In the genomic region with DNA sequence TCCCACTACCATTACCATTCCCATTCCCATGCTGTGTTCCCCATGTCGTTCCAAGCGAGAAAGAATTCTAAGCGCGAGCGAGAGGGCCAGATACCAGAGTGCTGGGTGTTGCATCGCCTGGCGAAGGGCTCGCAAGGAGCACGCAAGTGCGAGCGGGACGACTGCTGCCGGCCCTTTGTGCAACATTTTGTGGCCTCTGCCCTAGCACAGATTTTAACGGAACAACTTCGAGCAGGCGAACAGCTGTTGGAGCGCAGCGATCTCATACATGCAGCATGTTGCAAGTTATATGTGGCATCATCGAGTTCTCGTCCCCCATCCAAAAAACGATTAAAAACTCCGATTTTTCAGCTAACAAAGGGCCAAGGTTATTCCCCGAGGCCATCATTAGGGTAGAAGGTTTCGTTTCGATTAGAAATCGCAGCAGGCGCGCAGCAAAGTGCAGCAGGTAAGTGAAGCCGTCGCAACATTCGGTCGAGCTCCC, we compare ENCODE assay signal across 1 fruit fly cellular context.
TF ChIP-seq lines count a peak whose summit lies in the region.

No protein-coding gene starts in this region.

TF ChIP-seq in whole organism, embryonic, 481 proteins besides CTCF, POLR2A, EP300 and RAD21 (continued from another document):
- TF ChIP-seq CG8359 (GFP tag; optimal IDR thresholded peaks at IDR 0.05; lab: Kevin White, UChicago; ENCODE audit: borderline replicate concordance) (no peak), ato (GFP tag; IDR thresholded peaks at IDR 0.05; lab: Robert Waterston, UW; ENCODE audit: partially characterized antibody) (0 out of 2 replicates have a peak, but pooled peaks have one; percentile 26), sens (GFP tag; lab: Kevin White, UChicago) (peak; percentile 61), inv (GFP tag; IDR thresholded peaks at IDR 0.05; lab: Robert Waterston, UW; ENCODE audit: partially characterized antibody) (peak; percentile 34; the same call in 1 of the 2 replicates), dimm (GFP tag; IDR thresholded peaks at IDR 0.05; lab: Robert Waterston, UW) (no peak), CG6791 (GFP tag; IDR thresholded peaks at IDR 0.05; lab: Robert Waterston, UW; ENCODE audit: partially characterized antibody) (peak; percentile 73), Med (GFP tag; lab: Kevin White, UChicago) (peak; percentile 37), lola (GFP tag; optimal IDR thresholded peaks at IDR 0.05; lab: Kevin White, UChicago) (no peak), Xbp1 (GFP tag; optimal IDR thresholded peaks at IDR 0.05; lab: Kevin White, UChicago) (no peak), Hr78 (GFP tag; optimal IDR thresholded peaks at IDR 0.05; lab: Kevin White, UChicago) (peak in 1 of 2 experiments; percentile 93), CG34422 (GFP tag; IDR thresholded peaks at IDR 0.05; lab: Robert Waterston, UW) (no peak), CG11696 (GFP tag; IDR thresholded peaks at IDR 0.05; lab: Robert Waterston, UW) (no peak), CG31224 (GFP tag; IDR thresholded peaks at IDR 0.05; lab: Robert Waterston, UW) (peak; percentile 97), nerfin-1 (tag; optimal IDR thresholded peaks at IDR 0.05; lab: Kevin White, UChicago) (peak; percentile 78), sd (tag; optimal IDR thresholded peaks at IDR 0.05; lab: Kevin White, UChicago) (peak; percentile 27), CG1832 (GFP tag; optimal IDR thresholded peaks at IDR 0.05; lab: Kevin White, UChicago) (peak; percentile 95), Dref (GFP tag; IDR thresholded peaks at IDR 0.05; lab: Robert Waterston, UW) (0 out of 2 replicates have a peak, but pooled peaks have one; percentile 23), CG10321 (GFP tag; IDR thresholded peaks at IDR 0.05; lab: Robert Waterston, UW) (peak; percentile 94), CG8478 (optimal IDR thresholded peaks at IDR 0.05; lab: Kevin White, UChicago) (peak; percentile 90), pfk (GFP tag; optimal IDR thresholded peaks at IDR 0.05; lab: Kevin White, UChicago) (peak; percentile 95), nerfin-2 (GFP tag; IDR thresholded peaks at IDR 0.05; lab: Robert Waterston, UW; ENCODE audit: partially characterized antibody) (peak; percentile 44; the same call in 1 of the 2 replicates), CG12769 (tag; optimal IDR thresholded peaks at IDR 0.05; lab: Kevin White, UChicago) (peak; percentile 39), tgo (GFP tag; IDR thresholded peaks at IDR 0.05; lab: Robert Waterston, UW) (no peak), Nf-YC (tag; optimal IDR thresholded peaks at IDR 0.05; lab: Kevin White, UChicago) (peak; percentile 10), Bgb (GFP tag; IDR thresholded peaks at IDR 0.05; lab: Robert Waterston, UW; ENCODE audit: partially characterized antibody) (0 out of 2 replicates have a peak, but pooled peaks have one; percentile 18), NFAT (GFP tag; IDR thresholded peaks at IDR 0.05; lab: Robert Waterston, UW) (peak; percentile 21; the same call in 1 of the 2 replicates), pros (GFP tag; optimal IDR thresholded peaks at IDR 0.05; lab: Kevin White, UChicago) (peak; percentile 84), stwl (tag; optimal IDR thresholded peaks at IDR 0.05; lab: Kevin White, UChicago) (peak; percentile 3), Stat92E (GFP tag; optimal IDR thresholded peaks at IDR 0.05; lab: Kevin White, UChicago) (peak in 1 of 3 experiments; percentile 46), cas (GFP tag; IDR thresholded peaks at IDR 0.05; lab: Robert Waterston, UW) (no peak), abd-A (tag; optimal IDR thresholded peaks at IDR 0.05; lab: Kevin White, UChicago) (peak; percentile 97), E2f2 (GFP tag; IDR thresholded peaks at IDR 0.05; lab: Robert Waterston, UW) (no peak), CG11504 (tag; optimal IDR thresholded peaks at IDR 0.05; lab: Kevin White, UChicago) (peak; percentile 99), fd64A (GFP tag; optimal IDR thresholded peaks at IDR 0.05; lab: Kevin White, UChicago) (no peak), chn (GFP tag; optimal IDR thresholded peaks at IDR 0.05; lab: Kevin White, UChicago) (peak; percentile 37), zen2 (GFP tag; IDR thresholded peaks at IDR 0.05; lab: Robert Waterston, UW; ENCODE audit: partially characterized antibody) (peak; percentile 27; the same call in 1 of the 3 replicates), CG9215 (GFP tag; IDR thresholded peaks at IDR 0.05; lab: Robert Waterston, UW) (no peak), insv (GFP tag; optimal IDR thresholded peaks at IDR 0.05; lab: Kevin White, UChicago) (peak in 1 of 2 experiments; percentile 64), CG16813 (GFP tag; IDR thresholded peaks at IDR 0.05; lab: Robert Waterston, UW; ENCODE audit: partially characterized antibody) (peak; percentile 38; the same call in 1 of the 3 replicates), CG3838 (GFP tag; optimal IDR thresholded peaks at IDR 0.05; lab: Kevin White, UChicago) (peak; percentile 92), dmrt11E (tag; optimal IDR thresholded peaks at IDR 0.05; lab: Kevin White, UChicago) (no peak), br (optimal IDR thresholded peaks at IDR 0.05; lab: Kevin White, UChicago) (no peak), CG17328 (GFP tag; IDR thresholded peaks at IDR 0.05; lab: Robert Waterston, UW) (no peak), Deaf1 (tag; optimal IDR thresholded peaks at IDR 0.05; lab: Kevin White, UChicago) (peak; percentile 33), CG2199 (GFP tag; IDR thresholded peaks at IDR 0.05; lab: Robert Waterston, UW) (peak; percentile 84; the same call in 1 of the 3 replicates), CG31365 (tag; optimal IDR thresholded peaks at IDR 0.05; lab: Kevin White, UChicago) (no peak), tll (GFP tag; optimal IDR thresholded peaks at IDR 0.05; lab: Kevin White, UChicago) (peak in 1 of 2 experiments; percentile 22), D (optimal IDR thresholded peaks at IDR 0.05; lab: Kevin White, UChicago) (peak; percentile 93), D (GFP tag; optimal IDR thresholded peaks at IDR 0.05; lab: Kevin White, UChicago) (no peak), ci (GFP tag; IDR thresholded peaks at IDR 0.05; lab: Robert Waterston, UW) (no peak), bcd (GFP tag; optimal IDR thresholded peaks at IDR 0.05; lab: Kevin White, UChicago) (no peak), CG43689 (GFP tag; IDR thresholded peaks at IDR 0.05; lab: Robert Waterston, UW) (no peak), CG2129 (GFP tag; IDR thresholded peaks at IDR 0.05; lab: Robert Waterston, UW; ENCODE audit: partially characterized antibody) (no peak), CG7963 (GFP tag; IDR thresholded peaks at IDR 0.05; lab: Robert Waterston, UW; ENCODE audit: partially characterized antibody) (0 out of 3 replicates have a peak, but pooled peaks have one; percentile 9), sna (GFP tag; IDR thresholded peaks at IDR 0.05; lab: Robert Waterston, UW; ENCODE audit: partially characterized antibody) (peak; percentile 64), unc-4 (GFP tag; IDR thresholded peaks at IDR 0.05; lab: Robert Waterston, UW; ENCODE audit: partially characterized antibody) (0 out of 2 replicates have a peak, but pooled peaks have one; percentile 22), Scr (GFP tag; IDR thresholded peaks at IDR 0.05; lab: Robert Waterston, UW; ENCODE audit: partially characterized antibody) (peak; percentile 37), knrl (GFP tag; IDR thresholded peaks at IDR 0.05; lab: Robert Waterston, UW; ENCODE audit: partially characterized antibody) (peak; percentile 5; the same call in 1 of the 3 replicates), HLH4C (GFP tag; IDR thresholded peaks at IDR 0.05; lab: Robert Waterston, UW; ENCODE audit: partially characterized antibody) (0 out of 3 replicates have a peak, but pooled peaks have one; percentile 46), CG14860 (GFP tag; IDR thresholded peaks at IDR 0.05; lab: Robert Waterston, UW; ENCODE audit: partially characterized antibody) (peak; percentile 29; the same call in 1 of the 3 replicates), kni (GFP tag; optimal IDR thresholded peaks at IDR 0.05; lab: Kevin White, UChicago) (peak; percentile 100), oc (tag; optimal IDR thresholded peaks at IDR 0.05; lab: Kevin White, UChicago) (no peak), Lhr (GFP tag; optimal IDR thresholded peaks at IDR 0.05; lab: Kevin White, UChicago) (peak; percentile 65)
